Fruit fly (Drosophila melanogaster) whole organism, embryonic: ENCODE data around the gene Cerk.
A peak's percentile ranks its signal among the peaks of the same experiment; 100 is the strongest.

Experiments
- Asciz ChIP-seq: fragments of 200-800 bp; sonication (Bioruptor generic); optimal IDR thresholded peaks from 2 replicates; lab custom pipeline; 2017; ENCODE audit warnings: missing biosample characterization, mild to moderate bottlenecking, missing genetic modification characterization, missing genetic modification reagents
- CG10366 ChIP-seq: fragments of 200-800 bp; sonication (Bioruptor generic); IDR thresholded peaks from 2 replicates; pipeline ENCODE4 v1.3.6; 2022; ENCODE audit warnings: missing biosample characterization, missing genetic modification characterization
- CG10565 ChIP-seq: fragments of 200-800 bp; sonication (Bioruptor generic); optimal IDR thresholded peaks from 3 replicates; lab custom pipeline; 2016; ENCODE audit warnings: missing biosample characterization, mild to moderate bottlenecking, missing genetic modification characterization
- CG12236 ChIP-seq: fragments of 200-800 bp; sonication (Bioruptor generic); optimal IDR thresholded peaks from 2 replicates; lab custom pipeline; 2016; ENCODE audit warnings: missing biosample characterization, missing genetic modification characterization
- CG12744 ChIP-seq: fragments of 200-800 bp; sonication (Bioruptor generic); optimal IDR thresholded peaks from 2 replicates; lab custom pipeline; 2016; ENCODE audit warnings: missing biosample characterization, missing genetic modification characterization
- CG14441 ChIP-seq: fragments of 200-800 bp; sonication (Bioruptor generic); IDR thresholded peaks from 2 replicates; pipeline ENCODE4 v1.3.6; 2022; ENCODE audit warnings: missing biosample characterization, missing genetic modification characterization
- CG14710 ChIP-seq: fragments of 200-800 bp; sonication (Bioruptor generic); optimal IDR thresholded peaks from 3 replicates; lab custom pipeline; 2019; ENCODE audit warnings: missing biosample characterization, mild to moderate bottlenecking, missing genetic modification characterization, moderate library complexity
- CG18599 ChIP-seq: fragments of 200-800 bp; sonication (Bioruptor generic); optimal IDR thresholded peaks from 3 replicates; lab custom pipeline; 2017; ENCODE audit warnings: missing biosample characterization, missing genetic modification characterization, mild to moderate bottlenecking, moderate library complexity, missing genetic modification reagents
- CG31441 ChIP-seq: fragments of 200-800 bp; sonication (Bioruptor generic); IDR thresholded peaks from 2 replicates; pipeline ENCODE4 v1.3.6; 2022; ENCODE audit warnings: missing biosample characterization, missing genetic modification characterization
- CG34376 ChIP-seq: fragments of 200-800 bp; sonication (Bioruptor generic); optimal IDR thresholded peaks from 2 replicates; lab custom pipeline; 2018; ENCODE audit warnings: missing biosample characterization, mild to moderate bottlenecking, missing genetic modification characterization
- CG34422 ChIP-seq: fragments of 200-800 bp; sonication (Bioruptor generic); IDR thresholded peaks from 3 replicates; pipeline ENCODE4 v1.3.6; 2022; ENCODE audit warnings: missing biosample characterization, missing genetic modification characterization
- CG4404 ChIP-seq: fragments of 200-800 bp; sonication (Bioruptor generic); IDR thresholded peaks from 2 replicates; pipeline ENCODE4 v1.3.6; 2022; ENCODE audit warnings: missing biosample characterization, missing genetic modification characterization
- CG4424 ChIP-seq: fragments of 200-800 bp; sonication (Bioruptor generic); optimal IDR thresholded peaks from 3 replicates; lab custom pipeline; 2016; ENCODE audit warnings: missing biosample characterization, missing genetic modification characterization
- CG5953 ChIP-seq: fragments of 200-800 bp; sonication (Bioruptor generic); IDR thresholded peaks from 2 replicates; pipeline ENCODE4 v1.3.6; 2022; ENCODE audit warnings: missing biosample characterization, missing genetic modification characterization
- CG6683 ChIP-seq: fragments of 200-800 bp; sonication (Bioruptor generic); optimal IDR thresholded peaks from 2 replicates; lab custom pipeline; 2017; ENCODE audit warnings: missing biosample characterization, mild to moderate bottlenecking, missing genetic modification characterization, missing genetic modification reagents
- CG7271 ChIP-seq: fragments of 200-800 bp; sonication (Bioruptor generic); optimal IDR thresholded peaks from 2 replicates; lab custom pipeline; 2018; ENCODE audit warnings: missing biosample characterization, mild to moderate bottlenecking, missing genetic modification characterization, moderate library complexity
- CG7786 ChIP-seq: fragments of 200-800 bp; sonication (Bioruptor generic); optimal IDR thresholded peaks from 2 replicates; lab custom pipeline; 2016; ENCODE audit warnings: missing biosample characterization, missing genetic modification characterization
- CG8359 ChIP-seq: fragments of 200-800 bp; sonication (Bioruptor generic); optimal IDR thresholded peaks from 2 replicates; lab custom pipeline; 2017; ENCODE audit warnings: missing biosample characterization, mild to moderate bottlenecking, missing genetic modification characterization, borderline replicate concordance
- CHES-1-like ChIP-seq: fragments of 200-800 bp; sonication (Bioruptor generic); optimal IDR thresholded peaks from 2 replicates; lab custom pipeline; 2016; ENCODE audit warnings: missing biosample characterization, missing genetic modification characterization
- CoRest ChIP-seq: fragments of 200-800 bp; sonication (Bioruptor generic); optimal IDR thresholded peaks from 3 replicates; lab custom pipeline; 2018; ENCODE audit warnings: missing biosample characterization, mild to moderate bottlenecking, missing genetic modification characterization, moderate library complexity
- CrebB ChIP-seq: fragments of 200-800 bp; sonication (Bioruptor generic); optimal IDR thresholded peaks from 3 replicates; lab custom pipeline; 2018; ENCODE audit warnings: missing biosample characterization, mild to moderate bottlenecking, missing genetic modification characterization
- Dad ChIP-seq: fragments of 200-800 bp; sonication (Bioruptor generic); optimal IDR thresholded peaks from 3 replicates; lab custom pipeline; 2016; ENCODE audit warnings: missing biosample characterization, missing genetic modification characterization
- Deaf1 ChIP-seq: fragments of 200-800 bp; optimal IDR thresholded peaks from 3 replicates; lab custom pipeline; 2019; ENCODE audit warnings: missing biosample characterization, mild to moderate bottlenecking, missing genetic modification characterization, moderate library complexity
- Dek ChIP-seq: fragments of 200-800 bp; sonication (Bioruptor generic); optimal IDR thresholded peaks from 3 replicates; lab custom pipeline; 2019; ENCODE audit warnings: missing biosample characterization, mild to moderate bottlenecking, missing genetic modification characterization, moderate library complexity
- Eip74EF ChIP-seq, 2 experiments: fragments of 200-800 bp in 1 of 2; fragments of >200 bp in 1 of 2; sonication (Bioruptor generic) in 1 of 2; optimal IDR thresholded peaks; 2 replicates each; lab custom pipeline; 2017 to 2019; ENCODE audit warnings: missing biosample characterization in 2 of 2, missing genetic modification characterization in 2 of 2, mild to moderate bottlenecking in 1 of 2, moderate library complexity in 1 of 2
- Gug ChIP-seq: fragments of 200-800 bp; sonication (Bioruptor generic); IDR thresholded peaks from 4 replicates; pipeline ENCODE4 v1.3.6; 2022; ENCODE audit warnings: missing biosample characterization, missing genetic modification characterization
- HLHmδ ChIP-seq: fragments of 200-800 bp; sonication (Bioruptor generic); optimal IDR thresholded peaks from 2 replicates; lab custom pipeline; 2018; ENCODE audit warnings: missing biosample characterization, mild to moderate bottlenecking, missing genetic modification characterization, moderate library complexity
- Hr78 ChIP-seq, 2 experiments: fragments of 200-800 bp in 1 of 2; fragments of >200 bp in 1 of 2; sonication (Bioruptor generic) in 1 of 2; optimal IDR thresholded peaks; 2 replicates each; lab custom pipeline; 2017 to 2019; ENCODE audit warnings: missing biosample characterization in 2 of 2, missing genetic modification characterization in 2 of 2, mild to moderate bottlenecking in 1 of 2, moderate library complexity in 1 of 2
- Jarid2 ChIP-seq: fragments of 200-800 bp; sonication (Bioruptor generic); optimal IDR thresholded peaks from 3 replicates; lab custom pipeline; 2017; ENCODE audit warnings: mild to moderate bottlenecking, missing biosample characterization, missing genetic modification reagents, missing genetic modification characterization
- Kr ChIP-seq: fragments of 200-800 bp; sonication (Bioruptor generic); optimal IDR thresholded peaks from 2 replicates; lab custom pipeline; 2017; ENCODE audit warnings: missing biosample characterization, mild to moderate bottlenecking, missing genetic modification characterization
- NK7.1 ChIP-seq: fragments of 200-800 bp; sonication (Bioruptor generic); optimal IDR thresholded peaks from 3 replicates; lab custom pipeline; 2016; ENCODE audit warnings: missing biosample characterization, missing genetic modification characterization
- ap ChIP-seq: fragments of 200-800 bp; sonication (Bioruptor generic); IDR thresholded peaks from 2 replicates; pipeline ENCODE4 v1.3.6; 2022; ENCODE audit warnings: missing biosample characterization, missing genetic modification characterization
- ase ChIP-seq: fragments of 200-800 bp; sonication (Bioruptor generic); IDR thresholded peaks from 3 replicates; pipeline ENCODE4 v1.3.6; 2022; ENCODE audit warnings: missing biosample characterization, missing genetic modification characterization
- bab2 ChIP-seq: fragments of 200-800 bp; sonication (Bioruptor generic); optimal IDR thresholded peaks from 2 replicates; lab custom pipeline; 2016; ENCODE audit warnings: missing biosample characterization, missing genetic modification characterization
- danr ChIP-seq: fragments of 200-800 bp; sonication (Bioruptor generic); IDR thresholded peaks from 2 replicates; pipeline ENCODE4 v1.3.6; 2022; ENCODE audit warnings: missing biosample characterization, missing genetic modification characterization
- fd3F ChIP-seq: fragments of 200-800 bp; sonication (Bioruptor generic); optimal IDR thresholded peaks from 2 replicates; lab custom pipeline; 2018; ENCODE audit warnings: missing biosample characterization, mild to moderate bottlenecking, missing genetic modification characterization, moderate library complexity
- her ChIP-seq: fragments of 200-800 bp; sonication (Bioruptor generic); optimal IDR thresholded peaks from 2 replicates; lab custom pipeline; 2016; ENCODE audit warnings: missing biosample characterization, missing genetic modification characterization
- hth ChIP-seq: fragments of >200 bp; optimal IDR thresholded peaks from 2 replicates; lab custom pipeline; 2017; ENCODE audit warnings: inconsistent platforms
- jing ChIP-seq: fragments of 200-800 bp; sonication (Bioruptor generic); optimal IDR thresholded peaks from 2 replicates; lab custom pipeline; 2018; ENCODE audit warnings: missing biosample characterization, mild to moderate bottlenecking, missing genetic modification characterization
- knrl ChIP-seq: fragments of 200-800 bp; sonication (Bioruptor generic); IDR thresholded peaks from 3 replicates; pipeline ENCODE4 v1.3.6; 2022; ENCODE audit warnings: missing biosample characterization, missing genetic modification characterization; ENCODE audit not compliant: partially characterized antibody
- mld ChIP-seq: fragments of 200-800 bp; sonication (Bioruptor generic); IDR thresholded peaks from 3 replicates; pipeline ENCODE4 v1.3.6; 2022; ENCODE audit warnings: missing biosample characterization, missing genetic modification characterization; ENCODE audit not compliant: partially characterized antibody
- pho ChIP-seq: fragments of 200-800 bp; sonication (Bioruptor generic); optimal IDR thresholded peaks from 2 replicates; lab custom pipeline; 2016; ENCODE audit warnings: missing biosample characterization, missing genetic modification characterization
- pita ChIP-seq: fragments of 200-800 bp; sonication (Bioruptor generic); optimal IDR thresholded peaks from 2 replicates; lab custom pipeline; 2017; ENCODE audit warnings: missing biosample characterization, mild to moderate bottlenecking, missing genetic modification characterization
- pnt ChIP-seq: fragments of 200-800 bp; sonication (Bioruptor generic); optimal IDR thresholded peaks from 3 replicates; lab custom pipeline; 2016; ENCODE audit warnings: missing biosample characterization, missing genetic modification characterization
- psq ChIP-seq: fragments of 200-800 bp; sonication (Bioruptor generic); optimal IDR thresholded peaks from 2 replicates; lab custom pipeline; 2017; ENCODE audit warnings: missing biosample characterization, missing genetic modification characterization
- salm ChIP-seq: fragments of 200-800 bp; sonication (Bioruptor generic); optimal IDR thresholded peaks from 2 replicates; lab custom pipeline; 2018; ENCODE audit warnings: missing biosample characterization, mild to moderate bottlenecking, missing genetic modification characterization
- sens ChIP-seq: fragments of 200-800 bp; sonication (Bioruptor generic); peaks from one replicate; lab custom pipeline; 2016; ENCODE audit warnings: missing biosample characterization, missing genetic modification characterization
- seq ChIP-seq: fragments of 200-800 bp; sonication (Bioruptor generic); IDR thresholded peaks from 2 replicates; pipeline ENCODE4 v1.3.6; 2022; ENCODE audit warnings: missing biosample characterization, missing genetic modification characterization
- stwl ChIP-seq: fragments of 200-800 bp; sonication (Bioruptor generic); optimal IDR thresholded peaks from 3 replicates; lab custom pipeline; 2018; ENCODE audit warnings: missing biosample characterization, mild to moderate bottlenecking, missing genetic modification characterization, moderate library complexity
- zfh2 ChIP-seq: fragments of 200-800 bp; sonication (Bioruptor generic); optimal IDR thresholded peaks from 2 replicates; lab custom pipeline; 2016; ENCODE audit warnings: missing biosample characterization, missing genetic modification characterization

Cerk gene

DNA sequence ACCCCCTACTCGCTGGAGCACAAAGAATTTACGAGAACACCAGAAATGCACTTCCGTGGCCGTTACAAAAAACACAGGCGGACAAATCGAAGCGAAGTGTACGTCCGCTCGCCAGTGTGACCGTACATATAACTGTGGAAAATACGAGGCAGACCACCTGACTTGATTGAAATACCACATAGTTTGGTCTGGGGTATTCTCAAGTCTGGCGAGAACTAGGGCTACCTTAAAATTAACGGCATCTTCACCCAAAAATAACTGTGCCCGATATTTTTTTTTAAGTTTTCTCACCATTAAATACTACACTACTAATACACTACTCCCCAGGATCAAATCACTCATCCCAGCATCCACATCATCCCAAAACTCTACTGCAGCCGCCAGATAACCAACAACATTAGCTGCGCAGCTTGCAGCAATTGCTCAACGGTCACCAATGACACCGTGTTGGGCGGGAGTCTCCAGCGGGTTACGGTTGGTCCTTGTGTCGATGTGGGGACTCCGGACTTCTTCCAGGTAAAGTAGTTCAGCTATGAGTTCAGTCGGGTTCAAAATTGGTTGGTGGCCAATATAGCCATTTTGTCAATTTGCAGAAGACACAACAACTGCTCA is at the start of gene Cerk:
Gene Cerk, minus strand, starts transcription at position 137 of the 612 bp plus-strand sequence.
- TF ChIP-seq Asciz (GFP tag; lab: Kevin White, UChicago) (no peak), HLHmδ (GFP tag; lab: Kevin White, UChicago) (peak; percentile 67), CG7786 (GFP tag; lab: Kevin White, UChicago) (peak; percentile 20), CrebB (tag; lab: Kevin White, UChicago) (peak; percentile 6), CG18599 (peak; percentile 19), sens (GFP tag; lab: Kevin White, UChicago) (peak; percentile 88), CG10565 (GFP tag; lab: Kevin White, UChicago) (no peak), NK7.1 (GFP tag; lab: Kevin White, UChicago) (no peak), CG34422 (GFP tag; lab: Robert Waterston, UW) (peak; percentile 48; the same call in 2 of the 3 replicates), hth (lab: Kevin White, UChicago) (no peak), jing (no peak), bab2 (peak; percentile 22), CG10366 (GFP tag; lab: Robert Waterston, UW) (peak; percentile 34; the same call in 1 of the 2 replicates), CHES-1-like (peak; percentile 52), seq (GFP tag; lab: Robert Waterston, UW) (no peak), her (GFP tag; lab: Kevin White, UChicago) (peak; percentile 51), Gug (no peak), ap (no peak), CG6683 (GFP tag; lab: Kevin White, UChicago) (no peak), salm (tag; lab: Kevin White, UChicago) (peak; percentile 22), stwl (peak; percentile 74), fd3F (GFP tag; lab: Kevin White, UChicago) (no peak), CG4424 (GFP tag; lab: Kevin White, UChicago) (peak; percentile 1), pita (GFP tag; lab: Kevin White, UChicago) (no peak), CG14710 (peak; percentile 52), knrl (GFP tag; lab: Robert Waterston, UW) (peak; percentile 65; the same call in 2 of the 3 replicates), Jarid2 (GFP tag; lab: Kevin White, UChicago) (peak; percentile 93), Hr78 (GFP tag; optimal IDR thresholded peaks at IDR 0.05; lab: Kevin White, UChicago) (no peak), mld (GFP tag; lab: Robert Waterston, UW) (0 out of 3 replicates have a peak, but pooled peaks have one; percentile 10), Kr (GFP tag; lab: Kevin White, UChicago) (no peak), CG12236 (GFP tag; lab: Kevin White, UChicago) (no peak), pho (GFP tag; lab: Kevin White, UChicago) (no peak), CG34376 (no peak), CG8359 (GFP tag; lab: Kevin White, UChicago) (no peak), ase (GFP tag; lab: Robert Waterston, UW) (no peak), CG12744 (GFP tag; lab: Kevin White, UChicago) (no peak), Eip74EF (GFP tag; optimal IDR thresholded peaks at IDR 0.05; lab: Kevin White, UChicago) (peak in 1 of 2 experiments; percentile 66), CoRest (tag; lab: Kevin White, UChicago) (peak; percentile 62), CG31441 (peak; percentile 36; the same call in 1 of the 2 replicates), zfh2 (GFP tag; lab: Kevin White, UChicago) (peak; percentile 36), CG5953 (no peak), Deaf1 (no peak), pnt (peak; percentile 41), CG4404 (GFP tag; lab: Robert Waterston, UW) (no peak), psq (no peak), CG7271 (tag; lab: Kevin White, UChicago) (no peak), Dad (peak; percentile 42), danr (GFP tag; lab: Robert Waterston, UW) (no peak), Dek (tag; lab: Kevin White, UChicago) (no peak), CG14441 (no peak)
